Worm (Caenorhabditis elegans): Measurements from ENCODE around the gene acdh-11.

DNA sequence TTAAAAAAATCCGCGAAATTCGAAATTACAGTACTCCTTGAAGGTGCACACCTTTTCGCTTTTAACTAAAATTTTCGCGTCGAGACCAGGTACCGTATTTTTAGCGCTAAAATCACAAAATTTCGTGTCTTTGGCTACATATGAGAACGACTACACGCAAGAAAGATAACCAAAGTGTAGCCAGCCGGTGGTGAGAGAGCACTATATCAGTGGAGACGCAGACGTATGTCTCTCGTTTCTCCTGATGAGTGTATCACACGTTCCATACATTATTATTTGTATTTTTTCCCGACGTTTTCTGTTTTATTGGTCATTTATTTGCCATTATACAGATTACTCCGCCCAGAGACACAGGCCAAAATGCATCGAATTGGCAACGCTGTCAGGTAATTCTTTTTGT lies at the start of gene acdh-11:
- TF ChIP-seq dao-5 (tag; optimal IDR thresholded peaks at IDR 0.05) (no peak), him-1 (tag; optimal IDR thresholded peaks at IDR 0.05) (no peak)
